Fruit fly (Drosophila melanogaster) whole organism, embryonic: Measurements from ENCODE around the gene Ac3.

ENCODE experiments used
- B-H1 ChIP-seq: fragments of 200-800 bp; sonication (Bioruptor generic); IDR thresholded peaks from 3 replicates; pipeline ENCODE4 v1.3.6; 2022; ENCODE audit warnings: missing biosample characterization, missing genetic modification characterization
- CG12071 ChIP-seq: fragments of 200-800 bp; sonication (Bioruptor generic); optimal IDR thresholded peaks from 3 replicates; lab custom pipeline; 2018; ENCODE audit warnings: missing biosample characterization, mild to moderate bottlenecking, missing genetic modification characterization
- CG12219 ChIP-seq: fragments of 200-800 bp; sonication (Bioruptor generic); optimal IDR thresholded peaks from 3 replicates; lab custom pipeline; 2018; ENCODE audit warnings: missing biosample characterization, mild to moderate bottlenecking, missing genetic modification characterization
- CG16863 ChIP-seq: fragments of 200-800 bp; sonication (Bioruptor generic); optimal IDR thresholded peaks from 3 replicates; lab custom pipeline; 2016; ENCODE audit warnings: missing biosample characterization, missing genetic modification characterization
- CG18764 ChIP-seq: fragments of 200-800 bp; sonication (Bioruptor generic); optimal IDR thresholded peaks from 3 replicates; lab custom pipeline; 2016; ENCODE audit warnings: missing biosample characterization, missing genetic modification characterization
- CG2116 ChIP-seq: fragments of 200-800 bp; sonication (Bioruptor generic); optimal IDR thresholded peaks from 3 replicates; lab custom pipeline; 2018; ENCODE audit warnings: missing biosample characterization, mild to moderate bottlenecking, missing genetic modification characterization
- CG2199 ChIP-seq: fragments of 200-800 bp; sonication (Bioruptor generic); IDR thresholded peaks from 3 replicates; pipeline ENCODE4 v1.3.6; 2022; ENCODE audit warnings: missing biosample characterization, missing genetic modification characterization
- CG2712 ChIP-seq: fragments of 200-800 bp; optimal IDR thresholded peaks from 3 replicates; lab custom pipeline; 2019; ENCODE audit warnings: missing biosample characterization, mild to moderate bottlenecking, missing genetic modification characterization, moderate library complexity
- CG3065 ChIP-seq: fragments of 200-800 bp; sonication (Bioruptor generic); optimal IDR thresholded peaks from 2 replicates; lab custom pipeline; 2016; ENCODE audit warnings: missing biosample characterization, missing genetic modification characterization
- CG32532 ChIP-seq: fragments of 200-800 bp; sonication (Bioruptor generic); IDR thresholded peaks from 2 replicates; pipeline ENCODE4 v1.3.6; 2022; ENCODE audit warnings: missing biosample characterization, missing genetic modification characterization
- CG3407 ChIP-seq: fragments of 200-800 bp; sonication (Bioruptor generic); optimal IDR thresholded peaks from 2 replicates; lab custom pipeline; 2018; ENCODE audit warnings: missing biosample characterization, mild to moderate bottlenecking, missing genetic modification characterization
- CG43689 ChIP-seq: fragments of 200-800 bp; sonication (Bioruptor generic); IDR thresholded peaks from 2 replicates; pipeline ENCODE4 v1.3.6; 2022; ENCODE audit warnings: missing biosample characterization, missing genetic modification characterization
- CG8359 ChIP-seq: fragments of 200-800 bp; sonication (Bioruptor generic); optimal IDR thresholded peaks from 2 replicates; lab custom pipeline; 2017; ENCODE audit warnings: missing biosample characterization, mild to moderate bottlenecking, missing genetic modification characterization, borderline replicate concordance
- CG9215 ChIP-seq: fragments of 200-800 bp; sonication (Bioruptor generic); IDR thresholded peaks from 2 replicates; pipeline ENCODE4 v1.3.6; 2022; ENCODE audit warnings: missing biosample characterization, missing genetic modification characterization
- CG9876 ChIP-seq: fragments of 200-800 bp; sonication (Bioruptor generic); optimal IDR thresholded peaks from 2 replicates; lab custom pipeline; 2016; ENCODE audit warnings: missing biosample characterization, missing genetic modification characterization
- Dp ChIP-seq: fragments of 200-800 bp; sonication (Bioruptor generic); optimal IDR thresholded peaks from 2 replicates; lab custom pipeline; 2018; ENCODE audit warnings: missing biosample characterization, mild to moderate bottlenecking, missing genetic modification characterization, moderate library complexity
- E2f1 ChIP-seq: fragments of 200-800 bp; sonication (Bioruptor generic); IDR thresholded peaks from 2 replicates; pipeline ENCODE4 v1.3.6; 2022; ENCODE audit warnings: missing biosample characterization, missing genetic modification characterization
- Ets65A ChIP-seq: fragments of 200-800 bp; sonication (Bioruptor generic); peaks from one replicate; lab custom pipeline; 2016; ENCODE audit warnings: missing biosample characterization, missing genetic modification characterization
- GATAe ChIP-seq: fragments of 200-800 bp; sonication (Bioruptor generic); conservative IDR thresholded peaks from 2 replicates; pipeline ENCODE4 v1.3.6; 2022; ENCODE audit warnings: missing biosample characterization, missing genetic modification characterization
- Hmx ChIP-seq: fragments of 200-800 bp; sonication (Bioruptor generic); optimal IDR thresholded peaks from 2 replicates; lab custom pipeline; 2016; ENCODE audit warnings: missing biosample characterization, missing genetic modification characterization
- Myb ChIP-seq: fragments of 200-800 bp; sonication (Bioruptor generic); optimal IDR thresholded peaks from 2 replicates; lab custom pipeline; 2016; ENCODE audit warnings: missing biosample characterization, missing genetic modification characterization
- NC2α ChIP-seq: fragments of 200-800 bp; sonication (Bioruptor generic); optimal IDR thresholded peaks from 2 replicates; lab custom pipeline; 2016; ENCODE audit warnings: missing biosample characterization, missing genetic modification characterization
- NC2β ChIP-seq: fragments of 200-800 bp; sonication (Bioruptor generic); optimal IDR thresholded peaks from 2 replicates; lab custom pipeline; 2016; ENCODE audit warnings: missing biosample characterization, missing genetic modification characterization
- NFAT ChIP-seq: fragments of 200-800 bp; sonication (Bioruptor generic); IDR thresholded peaks from 2 replicates; pipeline ENCODE4 v1.3.6; 2022; ENCODE audit warnings: missing biosample characterization, missing genetic modification characterization
- Pdp1 ChIP-seq, 2 experiments: fragments of 200-800 bp; sonication (Bioruptor generic); optimal IDR thresholded peaks; 3 replicates each; lab custom pipeline; 2016; ENCODE audit warnings: missing biosample characterization in 2 of 2, missing genetic modification characterization in 2 of 2, mild to moderate bottlenecking in 1 of 2, moderate library complexity in 1 of 2
- Poxn ChIP-seq: fragments of 200-800 bp; sonication (Bioruptor generic); IDR thresholded peaks from 2 replicates; pipeline ENCODE4 v1.3.6; 2022; ENCODE audit warnings: missing biosample characterization, missing genetic modification characterization
- Sry-δ ChIP-seq: fragments of 200-800 bp; sonication (Bioruptor generic); optimal IDR thresholded peaks from 2 replicates; lab custom pipeline; 2016; ENCODE audit warnings: missing biosample characterization, missing genetic modification characterization
- TFAM ChIP-seq: fragments of 200-800 bp; sonication (Bioruptor generic); optimal IDR thresholded peaks from 2 replicates; lab custom pipeline; 2017; ENCODE audit warnings: missing biosample characterization, missing genetic modification characterization, inconsistent platforms
- Xrp1 ChIP-seq: fragments of 200-800 bp; sonication (Bioruptor generic); IDR thresholded peaks from 2 replicates; pipeline ENCODE4 v1.3.6; 2022; ENCODE audit warnings: missing biosample characterization, missing genetic modification characterization
- ab ChIP-seq: fragments of 200-800 bp; sonication (Bioruptor generic); optimal IDR thresholded peaks from 2 replicates; lab custom pipeline; 2016; ENCODE audit warnings: missing biosample characterization, missing genetic modification characterization
- bab2 ChIP-seq: fragments of 200-800 bp; sonication (Bioruptor generic); optimal IDR thresholded peaks from 2 replicates; lab custom pipeline; 2016; ENCODE audit warnings: missing biosample characterization, missing genetic modification characterization
- cad ChIP-seq: fragments of >200 bp; optimal IDR thresholded peaks from 2 replicates; lab custom pipeline; 2017; ENCODE audit warnings: missing biosample characterization, missing genetic modification characterization
- crc ChIP-seq: fragments of 200-800 bp; sonication (Bioruptor generic); optimal IDR thresholded peaks from 2 replicates; lab custom pipeline; 2016; ENCODE audit warnings: missing biosample characterization, missing genetic modification characterization
- danr ChIP-seq: fragments of 200-800 bp; sonication (Bioruptor generic); IDR thresholded peaks from 2 replicates; pipeline ENCODE4 v1.3.6; 2022; ENCODE audit warnings: missing biosample characterization, missing genetic modification characterization
- ems ChIP-seq: fragments of 200-800 bp; sonication (Bioruptor generic); optimal IDR thresholded peaks from 3 replicates; lab custom pipeline; 2016; ENCODE audit warnings: missing biosample characterization, missing genetic modification characterization
- fd96Cb ChIP-seq: fragments of 200-800 bp; sonication (Bioruptor generic); optimal IDR thresholded peaks from 2 replicates; lab custom pipeline; 2018; ENCODE audit warnings: missing biosample characterization, mild to moderate bottlenecking, missing genetic modification characterization, moderate library complexity
- gro ChIP-seq: fragments of 200-800 bp; sonication (Bioruptor generic); optimal IDR thresholded peaks from 2 replicates; lab custom pipeline; 2016; ENCODE audit warnings: missing biosample characterization, missing genetic modification characterization
- jing ChIP-seq: fragments of 200-800 bp; sonication (Bioruptor generic); optimal IDR thresholded peaks from 2 replicates; lab custom pipeline; 2018; ENCODE audit warnings: missing biosample characterization, mild to moderate bottlenecking, missing genetic modification characterization
- lilli ChIP-seq: fragments of 200-800 bp; sonication (Bioruptor generic); optimal IDR thresholded peaks from 3 replicates; lab custom pipeline; 2016; ENCODE audit warnings: missing biosample characterization, missing genetic modification characterization
- nom ChIP-seq: fragments of 200-800 bp; sonication (Bioruptor generic); optimal IDR thresholded peaks from 2 replicates; lab custom pipeline; 2017; ENCODE audit warnings: missing biosample characterization, missing genetic modification characterization, mild to moderate bottlenecking, moderate library complexity, missing genetic modification reagents
- odd ChIP-seq: fragments of 200-800 bp; sonication (Bioruptor generic); optimal IDR thresholded peaks from 2 replicates; lab custom pipeline; 2017; ENCODE audit warnings: missing biosample characterization, mild to moderate bottlenecking, missing genetic modification characterization
- pho ChIP-seq: fragments of 200-800 bp; sonication (Bioruptor generic); optimal IDR thresholded peaks from 2 replicates; lab custom pipeline; 2016; ENCODE audit warnings: missing biosample characterization, missing genetic modification characterization
- phol ChIP-seq: fragments of 200-800 bp; sonication (Bioruptor generic); optimal IDR thresholded peaks from 3 replicates; lab custom pipeline; 2018; ENCODE audit warnings: missing biosample characterization, mild to moderate bottlenecking, missing genetic modification characterization, moderate library complexity
- sd ChIP-seq: fragments of 200-800 bp; sonication (Bioruptor generic); optimal IDR thresholded peaks from 3 replicates; lab custom pipeline; 2018; ENCODE audit warnings: missing biosample characterization, mild to moderate bottlenecking, missing genetic modification characterization, moderate library complexity
- so ChIP-seq: fragments of 200-800 bp; sonication (Bioruptor generic); IDR thresholded peaks from 3 replicates; pipeline ENCODE4 v1.3.6; 2022; ENCODE audit warnings: missing biosample characterization, missing genetic modification characterization
- sqz ChIP-seq: fragments of 200-800 bp; sonication (Bioruptor generic); optimal IDR thresholded peaks from 3 replicates; lab custom pipeline; 2018; ENCODE audit warnings: missing biosample characterization, mild to moderate bottlenecking, missing genetic modification characterization
- ssp ChIP-seq: fragments of 200-800 bp; sonication (Bioruptor generic); IDR thresholded peaks from 2 replicates; pipeline ENCODE4 v1.3.6; 2022; ENCODE audit warnings: missing biosample characterization, missing genetic modification characterization
- trem ChIP-seq: fragments of 200-800 bp; optimal IDR thresholded peaks from 3 replicates; lab custom pipeline; 2019; ENCODE audit warnings: missing biosample characterization, mild to moderate bottlenecking, missing genetic modification characterization, moderate library complexity
- z ChIP-seq: fragments of 200-800 bp; sonication (Bioruptor generic); IDR thresholded peaks from 3 replicates; pipeline ENCODE4 v1.3.6; 2022; ENCODE audit warnings: missing biosample characterization, missing genetic modification characterization
- zf30C ChIP-seq: fragments of 200-800 bp; sonication (Bioruptor generic); optimal IDR thresholded peaks from 3 replicates; lab custom pipeline; 2018; ENCODE audit warnings: missing biosample characterization, mild to moderate bottlenecking, missing genetic modification characterization

The Ac3 gene

dm6 chr2L:21681322-21682268 is 49.2 kb downstream of the Ac3 start, which contains the start of gene eEF2 (continued):
- no peak for TF ChIP-seq fd96Cb
- peak; percentile 79 for TF ChIP-seq CG9876 (GFP tag; lab: Kevin White, UChicago)
- TF ChIP-seq ssp (GFP tag; lab: Robert Waterston, UW): no peak
- no peak for TF ChIP-seq z (GFP tag; lab: Robert Waterston, UW)
- TF ChIP-seq CG12219: peak; percentile 73
- peak; percentile 68 for TF ChIP-seq ems (GFP tag; lab: Kevin White, UChicago)
- peak; percentile 77 for TF ChIP-seq CG12071 (GFP tag; lab: Kevin White, UChicago)
- peak; percentile 53 for TF ChIP-seq crc
- peak; percentile 74 for TF ChIP-seq CG2712
- peak; percentile 87 for TF ChIP-seq odd
- peak; percentile 82 for TF ChIP-seq NC2α (GFP tag; lab: Kevin White, UChicago)
- peak; percentile 38 for TF ChIP-seq CG3065
- peak; percentile 46 for TF ChIP-seq Xrp1 (GFP tag; lab: Robert Waterston, UW)
- no peak for TF ChIP-seq Poxn (GFP tag; lab: Robert Waterston, UW)
- no peak for TF ChIP-seq ab (GFP tag; lab: Kevin White, UChicago)
- peak; percentile 1 to 43 for TF ChIP-seq Pdp1 (GFP tag; optimal IDR thresholded peaks at IDR 0.05; lab: Kevin White, UChicago)
- no peak for TF ChIP-seq Hmx (GFP tag; lab: Kevin White, UChicago)
- peak; percentile 54 for TF ChIP-seq CG3407 (GFP tag; lab: Kevin White, UChicago)
- peak; percentile 52; the same call in 1 of the 3 replicates for TF ChIP-seq B-H1 (GFP tag; lab: Robert Waterston, UW)
- peak; percentile 58 for TF ChIP-seq zf30C (GFP tag; lab: Kevin White, UChicago)
- peak; percentile 83 for TF ChIP-seq CG32532 (GFP tag; lab: Robert Waterston, UW)
- peak; percentile 58 for TF ChIP-seq CG8359
- TF ChIP-seq nom (GFP tag; lab: Kevin White, UChicago): peak; percentile 79
- no peak for TF ChIP-seq TFAM (GFP tag; lab: Kevin White, UChicago)
- peak; percentile 68 for TF ChIP-seq gro
- no peak; the same call in 1 of the 2 replicates for TF ChIP-seq CG43689 (GFP tag; lab: Robert Waterston, UW)
- no peak for TF ChIP-seq danr (GFP tag; lab: Robert Waterston, UW)
- peak; percentile 82 for TF ChIP-seq phol (tag; lab: Kevin White, UChicago)
- peak; percentile 66 for TF ChIP-seq sd (tag; lab: Kevin White, UChicago)
- TF ChIP-seq Sry-δ: peak; percentile 94
- TF ChIP-seq pho: peak; percentile 62
- no peak for TF ChIP-seq cad (GFP tag; lab: Kevin White, UChicago)
- no peak; the same call in 1 of the 2 replicates for TF ChIP-seq CG9215
- peak; percentile 81 for TF ChIP-seq CG2116 (GFP tag; lab: Kevin White, UChicago)
- peak; percentile 76 for TF ChIP-seq lilli (GFP tag; lab: Kevin White, UChicago)
- no peak; the same call in 1 of the 2 replicates for TF ChIP-seq NFAT (GFP tag; lab: Robert Waterston, UW)
- peak; percentile 62 for TF ChIP-seq bab2 (GFP tag; lab: Kevin White, UChicago)
- TF ChIP-seq CG16863 (GFP tag; lab: Kevin White, UChicago): peak; percentile 48
- peak; percentile 55 for TF ChIP-seq sqz (GFP tag; lab: Kevin White, UChicago)
- TF ChIP-seq CG2199 (GFP tag; lab: Robert Waterston, UW): peak; percentile 94; the same call in 2 of the 3 replicates
- no peak for TF ChIP-seq GATAe (GFP tag; lab: Robert Waterston, UW)
- no peak for TF ChIP-seq jing (GFP tag; lab: Kevin White, UChicago)
- no peak for TF ChIP-seq E2f1
- TF ChIP-seq trem: peak; percentile 66
- TF ChIP-seq Dp (GFP tag; lab: Kevin White, UChicago): peak; percentile 21
- peak; percentile 30 for TF ChIP-seq CG18764
- peak; percentile 93 for TF ChIP-seq NC2β (GFP tag; lab: Kevin White, UChicago)
- no peak; the same call in 1 of the 3 replicates for TF ChIP-seq so (GFP tag; lab: Robert Waterston, UW)
- TF ChIP-seq Myb (GFP tag; lab: Kevin White, UChicago): peak; percentile 61
- peak; percentile 79 for TF ChIP-seq Ets65A (GFP tag; lab: Kevin White, UChicago)
